Worm (Caenorhabditis elegans): ENCODE data around the gene rad-51.
A peak's percentile ranks its signal among the peaks of the same experiment; 100 is the strongest.

Gene rad-51

ce11 chrIV:10252350-10252792, 31.7 kb downstream of the rad-51 start (continued):
- 0 out of 2 replicates have a peak, but pooled peaks have one; percentile 39 for TF ChIP-seq vab-7 (GFP tag; IDR thresholded peaks at IDR 0.05)
- no peak for TF ChIP-seq F44E2.7 (GFP tag; IDR thresholded peaks at IDR 0.05)
- no peak for TF ChIP-seq ceh-62 (tag; optimal IDR thresholded peaks at IDR 0.05)
- TF ChIP-seq ZK546.5 (tag; optimal IDR thresholded peaks at IDR 0.05): peak in 1 of 2 experiments; percentile 10
- no peak for TF ChIP-seq arid-1 (GFP tag; conservative IDR thresholded peaks at IDR 0.05)
- peak; percentile 79 for TF ChIP-seq nhr-10 (tag; optimal IDR thresholded peaks at IDR 0.05)
- TF ChIP-seq F10B5.3 (tag; optimal IDR thresholded peaks at IDR 0.05): no peak
- TF ChIP-seq mdl-1 (tag; optimal IDR thresholded peaks at IDR 0.05): peak; percentile 71 to 99
- TF ChIP-seq fos-1 (tag; optimal IDR thresholded peaks at IDR 0.05): peak; percentile 16
- TF ChIP-seq madf-9 (GFP tag; conservative IDR thresholded peaks at IDR 0.05): no peak
- peak; percentile 90 for TF ChIP-seq set-16 (GFP tag; IDR thresholded peaks at IDR 0.05)
- no peak for TF ChIP-seq madf-5 (GFP tag; IDR thresholded peaks at IDR 0.05)
- no peak for TF ChIP-seq ztf-11 (tag; optimal IDR thresholded peaks at IDR 0.05)
- peak; percentile 98 for TF ChIP-seq hlh-30 (tag; optimal IDR thresholded peaks at IDR 0.05; ENCODE audit: insufficient read depth)
- no peak for TF ChIP-seq dmd-8 (GFP tag; IDR thresholded peaks at IDR 0.05)
- TF ChIP-seq egl-43 (GFP tag; IDR thresholded peaks at IDR 0.05): no peak; the same call in none of the 2 replicates
- peak; percentile 91 for TF ChIP-seq ctbp-1 (GFP tag; IDR thresholded peaks at IDR 0.05)
- no peak for TF ChIP-seq daf-8 (GFP tag; IDR thresholded peaks at IDR 0.05)
- TF ChIP-seq lin-29 (GFP tag; IDR thresholded peaks at IDR 0.05): no peak
- no peak for TF ChIP-seq skn-1 (tag; optimal IDR thresholded peaks at IDR 0.05)
- no peak for TF ChIP-seq lin-39 (tag; optimal IDR thresholded peaks at IDR 0.05)
- peak; percentile 93 for TF ChIP-seq ceh-20 (GFP tag; IDR thresholded peaks at IDR 0.05)
- TF ChIP-seq lin-13 (GFP tag; optimal IDR thresholded peaks at IDR 0.05): peak; percentile 56
- TF ChIP-seq saeg-2 (GFP tag; IDR thresholded peaks at IDR 0.05): 0 out of 2 replicates have a peak, but pooled peaks have one; percentile 56
- peak; percentile 17 for TF ChIP-seq duxl-1 (tag; optimal IDR thresholded peaks at IDR 0.05; ENCODE audit: poor library complexity)
- TF ChIP-seq nhr-102 (tag; optimal IDR thresholded peaks at IDR 0.05): peak; percentile 76
- no peak for TF ChIP-seq nhr-76 (tag; optimal IDR thresholded peaks at IDR 0.05)
- TF ChIP-seq spr-1 (tag; optimal IDR thresholded peaks at IDR 0.05): peak; percentile 73
- peak; percentile 80 to 87 for TF ChIP-seq lsy-2 (tag; optimal IDR thresholded peaks at IDR 0.05)
- no peak for TF ChIP-seq unc-39 (tag; optimal IDR thresholded peaks at IDR 0.05)
- TF ChIP-seq mdt-29 (GFP tag; IDR thresholded peaks at IDR 0.05): 0 out of 2 replicates have a peak, but pooled peaks have one; percentile 73
- peak; percentile 93 for TF ChIP-seq tra-1 (GFP tag; IDR thresholded peaks at IDR 0.05)
- TF ChIP-seq Y48G9A.11 (GFP tag; IDR thresholded peaks at IDR 0.05): no peak
- peak; percentile 92 for TF ChIP-seq mep-1 (tag; optimal IDR thresholded peaks at IDR 0.05)
- peak; percentile 82 for TF ChIP-seq nhr-77 (tag; optimal IDR thresholded peaks at IDR 0.05)
- TF ChIP-seq Y75B8A.6 (GFP tag; IDR thresholded peaks at IDR 0.05): 0 out of 2 replicates have a peak, but pooled peaks have one; percentile 26
- peak; percentile 56 for TF ChIP-seq lin-38 (GFP tag; IDR thresholded peaks at IDR 0.05)
- peak; percentile 61 for TF ChIP-seq dpl-1 (GFP tag; optimal IDR thresholded peaks at IDR 0.05)
- no peak for TF ChIP-seq ces-1 (GFP tag; optimal IDR thresholded peaks at IDR 0.05)
- peak; percentile 73 for TF ChIP-seq gei-8 (GFP tag; optimal IDR thresholded peaks at IDR 0.05)
- peak; percentile 96 for TF ChIP-seq hlh-11 (tag; optimal IDR thresholded peaks at IDR 0.05)
- no peak for TF ChIP-seq zfp-2 (tag; optimal IDR thresholded peaks at IDR 0.05)
- no peak for TF ChIP-seq daf-12 (tag; optimal IDR thresholded peaks at IDR 0.05)
- no peak for TF ChIP-seq sdz-12 (GFP tag; optimal IDR thresholded peaks at IDR 0.05)
- TF ChIP-seq unc-130 (GFP tag; optimal IDR thresholded peaks at IDR 0.05): no peak
- peak; percentile 52 for TF ChIP-seq cey-2 (tag; optimal IDR thresholded peaks at IDR 0.05; ENCODE audit: borderline replicate concordance, insufficient read depth)
- no peak for TF ChIP-seq lim-7 (GFP tag; IDR thresholded peaks at IDR 0.05)
- TF ChIP-seq dve-1 (tag; optimal IDR thresholded peaks at IDR 0.05; ENCODE audit: insufficient read depth): peak; percentile 95
- TF ChIP-seq ceh-28 (tag; optimal IDR thresholded peaks at IDR 0.05): no peak
- no peak for TF ChIP-seq ceh-82 (tag; optimal IDR thresholded peaks at IDR 0.05)
- no peak for TF ChIP-seq F26F4.8 (GFP tag; conservative IDR thresholded peaks at IDR 0.05)

Measured in whole organism, L4 larva.